Worm (Caenorhabditis elegans): Measurements from ENCODE around the gene R07B1.5.
A peak's percentile ranks its signal among the peaks of the same experiment; 100 is the strongest.

Gene R07B1.5

ce11 chrX:9899426-9900131, 36.2 kb downstream of the R07B1.5 start, which contains the start of gene phf-34:
Gene phf-34, minus strand, starts transcription at chrX:9899476.
- no peak for TF ChIP-seq lir-1 (GFP tag; conservative IDR thresholded peaks at IDR 0.05)
- no peak for TF ChIP-seq hlh-26 (GFP tag; conservative IDR thresholded peaks at IDR 0.05)
- no peak for TF ChIP-seq lin-35 (GFP tag; optimal IDR thresholded peaks at IDR 0.05)
- TF ChIP-seq hrde-1 (tag; optimal IDR thresholded peaks at IDR 0.05; ENCODE audit: borderline replicate concordance): no peak
- no peak for TF ChIP-seq mxl-1 (tag; optimal IDR thresholded peaks at IDR 0.05)
- no peak for TF ChIP-seq hmg-1.2 (GFP tag; IDR thresholded peaks at IDR 0.05)
- TF ChIP-seq tlf-1 (GFP tag; optimal IDR thresholded peaks at IDR 0.05): no peak
- TF ChIP-seq T26A5.8 (tag; optimal IDR thresholded peaks at IDR 0.05): no peak
- no peak for TF ChIP-seq F57C9.4 (tag; optimal IDR thresholded peaks at IDR 0.05)
- no peak for TF ChIP-seq B0019.2 (GFP tag; conservative IDR thresholded peaks at IDR 0.05)
- TF ChIP-seq unc-62 (GFP tag; optimal IDR thresholded peaks at IDR 0.05): no peak
- TF ChIP-seq Y95B8A.8 (GFP tag; IDR thresholded peaks at IDR 0.05): no peak
- no peak for TF ChIP-seq let-607 (tag; optimal IDR thresholded peaks at IDR 0.05)
- TF ChIP-seq F37B4.10 (GFP tag; IDR thresholded peaks at IDR 0.05): no peak
- TF ChIP-seq B0035.1 (tag; optimal IDR thresholded peaks at IDR 0.05): no peak
- TF ChIP-seq cebp-1 (GFP tag; IDR thresholded peaks at IDR 0.05): no peak
- TF ChIP-seq cebp-1 (tag; optimal IDR thresholded peaks at IDR 0.05): no peak
- TF ChIP-seq Y67H2A.10 (GFP tag; conservative IDR thresholded peaks at IDR 0.05): no peak
- TF ChIP-seq attf-3 (GFP tag; conservative IDR thresholded peaks at IDR 0.05): no peak
- TF ChIP-seq hsf-1 (GFP tag; IDR thresholded peaks at IDR 0.05): 0 out of 2 replicates have a peak, but pooled peaks have one; percentile 6
- TF ChIP-seq nhr-80 (tag; optimal IDR thresholded peaks at IDR 0.05): no peak
- TF ChIP-seq ceh-27 (GFP tag; optimal IDR thresholded peaks at IDR 0.05): no peak
- TF ChIP-seq ZK185.1 (tag; optimal IDR thresholded peaks at IDR 0.05; ENCODE audit: poor library complexity, severe bottlenecking): peak; percentile 32
- no peak for TF ChIP-seq gei-17 (GFP tag; optimal IDR thresholded peaks at IDR 0.05)
- 0 out of 2 replicates have a peak, but pooled peaks have one; percentile 22 for TF ChIP-seq egl-18 (GFP tag; IDR thresholded peaks at IDR 0.05)
- no peak for TF ChIP-seq dpff-1 (tag; optimal IDR thresholded peaks at IDR 0.05)
- TF ChIP-seq rpc-1 (optimal IDR thresholded peaks at IDR 0.05): no peak
- no peak for TF ChIP-seq rpc-1 (tag; optimal IDR thresholded peaks at IDR 0.05)
- no peak for TF ChIP-seq ama-1 (optimal IDR thresholded peaks at IDR 0.05)
- no peak for TF ChIP-seq ama-1 (GFP tag; optimal IDR thresholded peaks at IDR 0.05)
- peak; percentile 24 for TF ChIP-seq lin-40 (tag; optimal IDR thresholded peaks at IDR 0.05)
- no peak for TF ChIP-seq fkh-3 (tag; optimal IDR thresholded peaks at IDR 0.05)
- TF ChIP-seq ccch-3 (GFP tag; optimal IDR thresholded peaks at IDR 0.05): no peak
- no peak for TF ChIP-seq chd-7 (tag; optimal IDR thresholded peaks at IDR 0.05)
- no peak for TF ChIP-seq ekl-4 (GFP tag; IDR thresholded peaks at IDR 0.05)
- no peak for TF ChIP-seq zfh-2 (GFP tag; conservative IDR thresholded peaks at IDR 0.05)
- TF ChIP-seq ets-4 (GFP tag; optimal IDR thresholded peaks at IDR 0.05): no peak

- TF ChIP-seq nhr-27 (tag; optimal IDR thresholded peaks at IDR 0.05) (no peak), mes-4 (tag; optimal IDR thresholded peaks at IDR 0.05) (no peak), let-607 (tag; optimal IDR thresholded peaks at IDR 0.05) (no peak), nfya-1 (tag; optimal IDR thresholded peaks at IDR 0.05; ENCODE audit: borderline replicate concordance, insufficient read depth) (no peak), xnd-1 (tag; optimal IDR thresholded peaks at IDR 0.05) (no peak), ceh-100 (GFP tag; IDR thresholded peaks at IDR 0.05) (no peak), hmg-20 (GFP tag; IDR thresholded peaks at IDR 0.05) (no peak), F52B5.7 (tag; optimal IDR thresholded peaks at IDR 0.05) (no peak), ztf-26 (tag; optimal IDR thresholded peaks at IDR 0.05) (no peak), T07F8.4 (tag; optimal IDR thresholded peaks at IDR 0.05) (no peak)
Measured at ce11 chrX:9905840-9906239, 42.5 kb downstream of the R07B1.5 start, which contains the start of gene F21G4.5. Gene F21G4.5, plus strand, starts transcription at chrX:9906140.

Data from whole organism, young adult.